Worm (Caenorhabditis elegans) whole organism, L1 larva: Measurements from ENCODE around the gene H11E01.3.

ENCODE experiments used
- C16A3.4 ChIP-seq: fragments of 150-350 bp; optimal IDR thresholded peaks from 2 replicates; lab custom pipeline; 2014; ENCODE audit warnings: missing biosample characterization, missing genetic modification characterization
- F16B12.6 ChIP-seq: fragments of 150-350 bp; optimal IDR thresholded peaks from 2 replicates; lab custom pipeline; 2014; ENCODE audit warnings: missing biosample characterization, missing genetic modification characterization
- aha-1 ChIP-seq: fragments of 150-350 bp; optimal IDR thresholded peaks from 2 replicates; lab custom pipeline; 2014; ENCODE audit warnings: missing biosample characterization, missing genetic modification characterization
- alr-1 ChIP-seq: fragments of 200-800 bp; sonication (Bioruptor generic); optimal IDR thresholded peaks from 2 replicates; lab custom pipeline; 2018; ENCODE audit warnings: borderline replicate concordance, mild to moderate bottlenecking, missing genetic modification characterization, missing compliant biosample characterization
- aly-2 ChIP-seq: fragments of 150-350 bp; optimal IDR thresholded peaks from 2 replicates; lab custom pipeline; 2014; ENCODE audit warnings: missing biosample characterization, missing genetic modification characterization
- ceh-63 ChIP-seq: fragments of 200-800 bp; sonication (Bioruptor generic); optimal IDR thresholded peaks from 2 replicates; lab custom pipeline; 2018; ENCODE audit warnings: mild to moderate bottlenecking, missing genetic modification characterization, missing compliant biosample characterization
- ceh-82 ChIP-seq, 3 experiments: fragments of 150-350 bp in 1 of 3; sonication (generic microtip) in 2 of 3; optimal IDR thresholded peaks; 2 replicates each; lab custom pipeline; 2014 to 2017; ENCODE audit warnings: missing biosample characterization in 3 of 3, missing genetic modification characterization in 3 of 3
- ceh-88 ChIP-seq: fragments of 200-800 bp; sonication (Bioruptor generic); IDR thresholded peaks from 2 replicates; pipeline ENCODE4 v1.3.6; 2022; ENCODE audit warnings: missing genetic modification characterization, missing compliant biosample characterization
- ceh-90 ChIP-seq: sonication (generic microtip); optimal IDR thresholded peaks from 2 replicates; lab custom pipeline; 2016; ENCODE audit warnings: missing genetic modification characterization, missing compliant biosample characterization
- ces-1 ChIP-seq: fragments of 150-350 bp; optimal IDR thresholded peaks from 2 replicates; lab custom pipeline; 2014; ENCODE audit warnings: missing biosample characterization, missing genetic modification reagents, missing genetic modification characterization
- dpl-1 ChIP-seq, 3 experiments: fragments of 150-350 bp in 2 of 3; sonication (generic microtip) in 1 of 3; optimal IDR thresholded peaks; 2 replicates each; lab custom pipeline; 2014 to 2017; ENCODE audit warnings: missing biosample characterization in 3 of 3, missing genetic modification characterization in 3 of 3, missing genetic modification reagents in 3 of 3
- dsc-1 ChIP-seq: sonication (generic microtip); optimal IDR thresholded peaks from 2 replicates; lab custom pipeline; 2016; ENCODE audit warnings: mild to moderate bottlenecking, missing genetic modification characterization, missing compliant biosample characterization
- efl-1 ChIP-seq, 4 experiments: fragments of 150-350 bp; optimal IDR thresholded peaks in 3 of 4; peaks in 1 of 4; 1 replicate in 1 of 4; 2 replicates in 3 of 4; lab custom pipeline; 2014; ENCODE audit warnings: missing biosample characterization in 2 of 4, missing genetic modification characterization in 2 of 4, missing genetic modification reagents in 2 of 4
- efl-3 ChIP-seq: fragments of 200-800 bp; sonication (Bioruptor generic); optimal IDR thresholded peaks from 2 replicates; lab custom pipeline; 2018; ENCODE audit warnings: mild to moderate bottlenecking, missing genetic modification characterization, missing compliant biosample characterization
- egl-13 ChIP-seq: sonication (generic microtip); optimal IDR thresholded peaks from 2 replicates; lab custom pipeline; 2016; ENCODE audit warnings: missing genotype, missing genetic modification reagents, missing genetic modification characterization, missing compliant biosample characterization
- elt-2 ChIP-seq: sonication (generic microtip); optimal IDR thresholded peaks from 2 replicates; lab custom pipeline; 2016; ENCODE audit warnings: missing genetic modification characterization, mild to moderate bottlenecking, inconsistent platforms, missing compliant biosample characterization, missing genetic modification reagents
- elt-3 ChIP-seq, 6 experiments: fragments of 150-350 bp in 1 of 6; sonication (generic microtip); optimal IDR thresholded peaks; 2 replicates each; lab custom pipeline; 2017 to 2018; ENCODE audit warnings: missing biosample characterization in 6 of 6, missing genetic modification characterization in 6 of 6, inconsistent platforms in 1 of 6
- fkh-10 ChIP-seq: sonication (generic microtip); optimal IDR thresholded peaks from 2 replicates; lab custom pipeline; 2017; ENCODE audit warnings: missing biosample characterization, missing genetic modification reagents, missing genetic modification characterization
- fkh-4 ChIP-seq: sonication (generic microtip); optimal IDR thresholded peaks from 2 replicates; lab custom pipeline; 2016; ENCODE audit warnings: missing compliant biosample characterization, missing genetic modification characterization, borderline replicate concordance
- fkh-8 ChIP-seq: sonication (generic microtip); optimal IDR thresholded peaks from 2 replicates; lab custom pipeline; 2016; ENCODE audit warnings: mild to moderate bottlenecking, missing genetic modification characterization, missing compliant biosample characterization
- fos-1 ChIP-seq: fragments of 150-350 bp; optimal IDR thresholded peaks from 2 replicates; lab custom pipeline; 2014; ENCODE audit warnings: missing biosample characterization, missing genetic modification characterization
- hlh-17 ChIP-seq: fragments of 200-800 bp; sonication (Bioruptor generic); optimal IDR thresholded peaks from 2 replicates; lab custom pipeline; 2018; ENCODE audit warnings: missing genetic modification characterization, mild to moderate bottlenecking, missing compliant biosample characterization, moderate library complexity, borderline replicate concordance
- hpl-2 ChIP-seq: fragments of 150-350 bp; optimal IDR thresholded peaks from 2 replicates; lab custom pipeline; 2014; ENCODE audit warnings: missing biosample characterization, missing genetic modification reagents, missing genetic modification characterization
- irx-1 ChIP-seq: sonication (generic microtip); optimal IDR thresholded peaks from 2 replicates; lab custom pipeline; 2016; ENCODE audit warnings: missing genetic modification characterization, missing compliant biosample characterization
- isw-1 ChIP-seq: fragments of 200-800 bp; sonication (Bioruptor generic); IDR thresholded peaks from 2 replicates; pipeline ENCODE4 v1.3.6; 2022; ENCODE audit warnings: missing genetic modification characterization, missing compliant biosample characterization
- lin-13 ChIP-seq: fragments of 150-350 bp; optimal IDR thresholded peaks from 2 replicates; lab custom pipeline; 2014; ENCODE audit warnings: missing biosample characterization, missing genetic modification reagents, missing genetic modification characterization
- lin-15B ChIP-seq: fragments of 150-350 bp; sonication (generic microtip); optimal IDR thresholded peaks from 3 replicates; lab custom pipeline; 2014; ENCODE audit warnings: missing biosample characterization, missing genetic modification characterization
- lin-35 ChIP-seq, 2 experiments: fragments of 150-350 bp; optimal IDR thresholded peaks; 2 replicates each; lab custom pipeline; 2014; ENCODE audit warnings: missing biosample characterization in 2 of 2, missing genetic modification characterization in 2 of 2, missing genetic modification reagents in 2 of 2
- lin-39 ChIP-seq: fragments of 150-350 bp; optimal IDR thresholded peaks from 2 replicates; lab custom pipeline; 2014; ENCODE audit warnings: missing biosample characterization, missing genetic modification reagents, missing genetic modification characterization
- lsy-2 ChIP-seq, 2 experiments: fragments of 150-350 bp; optimal IDR thresholded peaks; 2 replicates each; lab custom pipeline; 2014; ENCODE audit warnings: missing biosample characterization in 2 of 2, missing genetic modification characterization in 2 of 2
- mep-1 ChIP-seq: fragments of 150-350 bp; optimal IDR thresholded peaks from 2 replicates; lab custom pipeline; 2014; ENCODE audit warnings: missing biosample characterization, missing genetic modification characterization
- nhr-11 ChIP-seq: fragments of 150-350 bp; optimal IDR thresholded peaks from 2 replicates; lab custom pipeline; 2014; ENCODE audit warnings: missing biosample characterization, missing genetic modification characterization
- nhr-12 ChIP-seq: sonication (generic microtip); optimal IDR thresholded peaks from 2 replicates; lab custom pipeline; 2017; ENCODE audit warnings: missing biosample characterization, missing genetic modification characterization
- nhr-47 ChIP-seq: sonication (generic microtip); optimal IDR thresholded peaks from 2 replicates; lab custom pipeline; 2016; ENCODE audit warnings: mild to moderate bottlenecking, missing genetic modification characterization, moderate library complexity, missing compliant biosample characterization
- nhr-71 ChIP-seq: sonication (generic microtip); optimal IDR thresholded peaks from 2 replicates; lab custom pipeline; 2016; ENCODE audit warnings: mild to moderate bottlenecking, missing genetic modification characterization, moderate library complexity, missing compliant biosample characterization
- nhr-76 ChIP-seq: sonication (generic microtip); optimal IDR thresholded peaks from 2 replicates; lab custom pipeline; 2017; ENCODE audit warnings: missing biosample characterization, missing genetic modification characterization
- nhr-84 ChIP-seq: sonication (generic microtip); optimal IDR thresholded peaks from 2 replicates; lab custom pipeline; 2017; ENCODE audit warnings: missing biosample characterization, missing genetic modification characterization
- nhr-85 ChIP-seq: sonication (generic microtip); peaks from one replicate; lab custom pipeline; 2016; ENCODE audit warnings: missing genetic modification characterization, inconsistent platforms, missing compliant biosample characterization
- pqm-1 ChIP-seq: sonication (generic microtip); optimal IDR thresholded peaks from 3 replicates; lab custom pipeline; 2017; ENCODE audit warnings: missing biosample characterization, missing genetic modification characterization
- snpc-4 ChIP-seq: fragments of 150-350 bp; optimal IDR thresholded peaks from 2 replicates; lab custom pipeline; 2014; ENCODE audit warnings: missing biosample characterization, missing genetic modification characterization
- sptf-1 ChIP-seq: fragments of 150-350 bp; optimal IDR thresholded peaks from 2 replicates; lab custom pipeline; 2014; ENCODE audit warnings: missing biosample characterization, missing genetic modification characterization
- swsn-7 ChIP-seq: sonication (generic microtip); optimal IDR thresholded peaks from 2 replicates; lab custom pipeline; 2016; ENCODE audit warnings: missing genetic modification characterization, missing compliant biosample characterization
- tbx-2 ChIP-seq: sonication (generic microtip); optimal IDR thresholded peaks from 2 replicates; lab custom pipeline; 2016; ENCODE audit warnings: missing genetic modification characterization, missing compliant biosample characterization
- tlp-1 ChIP-seq: fragments of 150-350 bp; optimal IDR thresholded peaks from 2 replicates; lab custom pipeline; 2014; ENCODE audit warnings: missing biosample characterization, missing genetic modification characterization
- unc-130 ChIP-seq: fragments of 150-350 bp; optimal IDR thresholded peaks from 2 replicates; lab custom pipeline; 2017; ENCODE audit warnings: missing biosample characterization, missing genetic modification characterization, inconsistent platforms
- unc-30 ChIP-seq: sonication (generic microtip); optimal IDR thresholded peaks from 2 replicates; lab custom pipeline; 2017; ENCODE audit warnings: missing biosample characterization, missing genetic modification characterization
- unc-62 ChIP-seq: fragments of 150-350 bp; optimal IDR thresholded peaks from 2 replicates; lab custom pipeline; 2014; ENCODE audit warnings: missing biosample characterization, missing genetic modification reagents, missing genetic modification characterization
- unc-98 ChIP-seq: fragments of 200-800 bp; sonication (Bioruptor generic); IDR thresholded peaks from 2 replicates; pipeline ENCODE4 v1.3.6; 2022; ENCODE audit warnings: missing genetic modification characterization, missing compliant biosample characterization
- vab-15 ChIP-seq: sonication (generic microtip); optimal IDR thresholded peaks from 2 replicates; lab custom pipeline; 2017; ENCODE audit warnings: missing genotype, mild to moderate bottlenecking, missing genetic modification characterization, missing compliant biosample characterization
- xbp-1 ChIP-seq: sonication (generic microtip); optimal IDR thresholded peaks from 2 replicates; lab custom pipeline; 2016; ENCODE audit warnings: missing genetic modification characterization, missing compliant biosample characterization
- zag-1 ChIP-seq: fragments of 150-350 bp; optimal IDR thresholded peaks from 2 replicates; lab custom pipeline; 2014; ENCODE audit warnings: missing biosample characterization, missing genetic modification characterization
- ztf-11 ChIP-seq, 2 experiments: sonication (generic microtip); optimal IDR thresholded peaks; 2 replicates each; lab custom pipeline; 2016 to 2017; ENCODE audit warnings: missing genetic modification characterization in 2 of 2, missing biosample characterization in 1 of 2, missing compliant biosample characterization in 1 of 2
- ztf-4 ChIP-seq: fragments of 150-350 bp; optimal IDR thresholded peaks from 2 replicates; lab custom pipeline; 2014; ENCODE audit warnings: missing biosample characterization, missing genetic modification characterization

Gene H11E01.3

ce11 chrX:1627013-1627412 is 22.3 kb downstream of the H11E01.3 start:
- TF ChIP-seq lin-39 (tag; lab: Kevin White, UChicago) (peak; percentile 96), isw-1 (GFP tag; lab: Robert Waterston, UW) (peak; percentile 76), dsc-1 (tag; lab: Kevin White, UChicago) (peak; percentile 99), tbx-2 (tag; lab: Kevin White, UChicago) (peak; percentile 94), efl-1 (optimal IDR thresholded peaks at IDR 0.05; lab: Kevin White, UChicago) (peak; percentile 77 to 85), efl-1 (GFP tag; optimal IDR thresholded peaks at IDR 0.05 in 1 of 2; lab: Kevin White, UChicago) (peak; percentile 39 to 97), xbp-1 (peak; percentile 89), ceh-88 (GFP tag; lab: Robert Waterston, UW) (peak; percentile 90), irx-1 (tag; lab: Kevin White, UChicago) (peak; percentile 94), ztf-4 (tag; lab: Kevin White, UChicago) (peak; percentile 94), swsn-7 (tag; lab: Kevin White, UChicago) (peak; percentile 93), unc-62 (GFP tag; lab: Kevin White, UChicago) (no peak), nhr-71 (tag; lab: Kevin White, UChicago) (peak; percentile 94), fos-1 (tag; lab: Kevin White, UChicago) (peak; percentile 95), lin-15B (tag; lab: Kevin White, UChicago) (peak; percentile 57), egl-13 (tag; lab: Kevin White, UChicago) (peak; percentile 87), fkh-4 (peak; percentile 68), pqm-1 (tag; lab: Kevin White, UChicago) (peak; percentile 74), hpl-2 (GFP tag; lab: Kevin White, UChicago) (peak; percentile 95), nhr-12 (tag; lab: Kevin White, UChicago) (peak; percentile 67), aha-1 (tag; lab: Kevin White, UChicago) (peak; percentile 58), zag-1 (tag; lab: Kevin White, UChicago) (no peak), hlh-17 (GFP tag; lab: Kevin White, UChicago) (no peak), ztf-11 (tag; optimal IDR thresholded peaks at IDR 0.05; lab: Kevin White, UChicago) (peak; percentile 81 to 88), mep-1 (tag; lab: Kevin White, UChicago) (peak; percentile 96), elt-3 (tag; optimal IDR thresholded peaks at IDR 0.05; lab: Kevin White, UChicago) (peak; percentile 14 to 98 (median 87)), lin-13 (GFP tag; lab: Kevin White, UChicago) (peak; percentile 92), dpl-1 (GFP tag; optimal IDR thresholded peaks at IDR 0.05; lab: Kevin White, UChicago) (peak; percentile 43 to 55 (median 51)), tlp-1 (no peak), unc-30 (tag; lab: Kevin White, UChicago) (no peak), nhr-85 (tag; lab: Kevin White, UChicago) (peak; percentile 92), ceh-90 (tag; lab: Kevin White, UChicago) (no peak), ceh-82 (tag; optimal IDR thresholded peaks at IDR 0.05; lab: Kevin White, UChicago) (peak; percentile 98 to 99 (median 99)), unc-130 (peak; percentile 73), alr-1 (tag; lab: Kevin White, UChicago) (no peak), F16B12.6 (tag; lab: Kevin White, UChicago) (peak; percentile 42), fkh-8 (tag; lab: Kevin White, UChicago) (peak; percentile 97), ceh-63 (peak; percentile 73), nhr-11 (tag; lab: Kevin White, UChicago) (peak; percentile 97), nhr-76 (tag; lab: Kevin White, UChicago) (peak; percentile 89), snpc-4 (peak; percentile 88), aly-2 (tag; lab: Kevin White, UChicago) (peak; percentile 87), fkh-10 (GFP tag; lab: Kevin White, UChicago) (peak; percentile 99), C16A3.4 (tag; lab: Kevin White, UChicago) (peak; percentile 98), lsy-2 (tag; optimal IDR thresholded peaks at IDR 0.05; lab: Kevin White, UChicago) (peak; percentile 92), unc-98 (GFP tag; lab: Robert Waterston, UW) (peak; percentile 87), elt-2 (tag; lab: Kevin White, UChicago) (peak; percentile 82), nhr-84 (peak; percentile 55), ces-1 (GFP tag; lab: Kevin White, UChicago) (no peak), lin-35 (GFP tag; optimal IDR thresholded peaks at IDR 0.05; lab: Kevin White, UChicago) (peak; percentile 49 to 90), nhr-47 (tag; lab: Kevin White, UChicago) (peak; percentile 99), vab-15 (tag; lab: Kevin White, UChicago) (peak; percentile 70), sptf-1 (tag; lab: Kevin White, UChicago) (no peak), efl-3 (GFP tag; lab: Kevin White, UChicago) (peak; percentile 57)
